Worm (Caenorhabditis elegans) whole organism, early embryonic: ENCODE measurements around the gene famh-161.
"Not testable (repeated sequence)": the region's sequence is repeated elsewhere in the genome, so short reads cannot be mapped to it uniquely, and the experiment has no call there.

Experiments used
- B0310.2 ChIP-seq: sonication (generic microtip); optimal IDR thresholded peaks from 2 replicates; lab custom pipeline; 2016; ENCODE audit warnings: mild to moderate bottlenecking, missing genetic modification characterization, missing compliant biosample characterization
- F13C5.2 ChIP-seq: sonication (generic microtip); optimal IDR thresholded peaks from 2 replicates; lab custom pipeline; 2017; ENCODE audit warnings: mild to moderate bottlenecking, missing genetic modification characterization, inconsistent platforms, missing compliant biosample characterization
- aly-1 ChIP-seq: sonication (generic microtip); optimal IDR thresholded peaks from 2 replicates; lab custom pipeline; 2016; ENCODE audit warnings: missing genetic modification characterization, missing compliant biosample characterization
- ama-1 ChIP-seq: fragments of 150-350 bp; optimal IDR thresholded peaks from 2 replicates; lab custom pipeline; 2014
- ceh-13 ChIP-seq: fragments of 200-800 bp; sonication (Bioruptor generic); optimal IDR thresholded peaks from 2 replicates; lab custom pipeline; 2018; ENCODE audit warnings: mild to moderate bottlenecking, missing genetic modification characterization, missing compliant biosample characterization
- ceh-36 ChIP-seq: sonication (generic microtip); optimal IDR thresholded peaks from 2 replicates; lab custom pipeline; 2016; ENCODE audit warnings: missing genetic modification characterization, inconsistent platforms, missing compliant biosample characterization
- ets-7 ChIP-seq: sonication (generic microtip); optimal IDR thresholded peaks from 2 replicates; lab custom pipeline; 2016; ENCODE audit warnings: missing genotype, missing genetic modification characterization, missing compliant biosample characterization
- flt-1 ChIP-seq: fragments of 200-800 bp; sonication (Bioruptor generic); IDR thresholded peaks from 2 replicates; pipeline ENCODE4 v1.3.6; 2022; ENCODE audit warnings: missing genetic modification characterization, missing compliant biosample characterization
- hmbx-1 ChIP-seq: sonication (generic microtip); optimal IDR thresholded peaks from 2 replicates; lab custom pipeline; 2016; ENCODE audit warnings: mild to moderate bottlenecking, missing genetic modification characterization, missing compliant biosample characterization
- hmg-4 ChIP-seq: fragments of 200-800 bp; sonication (Bioruptor generic); optimal IDR thresholded peaks from 2 replicates; lab custom pipeline; 2018; ENCODE audit warnings: mild to moderate bottlenecking, missing genetic modification characterization, missing compliant biosample characterization
- hnd-1 ChIP-seq: sonication (generic microtip); optimal IDR thresholded peaks from 2 replicates; lab custom pipeline; 2016; ENCODE audit warnings: missing genetic modification characterization, missing compliant biosample characterization
- pes-1 ChIP-seq: fragments of 200-800 bp; sonication (Bioruptor generic); IDR thresholded peaks from 2 replicates; pipeline ENCODE4 v1.3.6; 2022; ENCODE audit warnings: missing genetic modification reagents, missing genetic modification characterization, missing compliant biosample characterization
- scrt-1 ChIP-seq: fragments of 200-800 bp; sonication (Bioruptor generic); IDR thresholded peaks from 2 replicates; pipeline ENCODE4 v1.3.6; 2022; ENCODE audit warnings: missing genetic modification characterization, missing compliant biosample characterization
- sea-1 ChIP-seq: fragments of 200-800 bp; sonication (Bioruptor generic); conservative IDR thresholded peaks from 2 replicates; pipeline ENCODE4 v1.3.6; 2022; ENCODE audit warnings: missing genetic modification characterization, missing compliant biosample characterization
- tbx-11 ChIP-seq: fragments of 200-800 bp; sonication (Bioruptor generic); IDR thresholded peaks from 2 replicates; pipeline ENCODE4 v1.3.6; 2022; ENCODE audit warnings: missing genetic modification characterization, missing compliant biosample characterization
- tbx-37 ChIP-seq: fragments of 200-800 bp; sonication (Bioruptor generic); conservative IDR thresholded peaks from 2 replicates; pipeline ENCODE4 v1.3.6; 2022; ENCODE audit warnings: missing genetic modification reagents, missing genetic modification characterization, missing compliant biosample characterization
- tra-4 ChIP-seq: sonication (generic microtip); optimal IDR thresholded peaks from 2 replicates; lab custom pipeline; 2017; ENCODE audit warnings: missing genetic modification characterization, missing compliant biosample characterization

The famh-161 gene

DNA sequence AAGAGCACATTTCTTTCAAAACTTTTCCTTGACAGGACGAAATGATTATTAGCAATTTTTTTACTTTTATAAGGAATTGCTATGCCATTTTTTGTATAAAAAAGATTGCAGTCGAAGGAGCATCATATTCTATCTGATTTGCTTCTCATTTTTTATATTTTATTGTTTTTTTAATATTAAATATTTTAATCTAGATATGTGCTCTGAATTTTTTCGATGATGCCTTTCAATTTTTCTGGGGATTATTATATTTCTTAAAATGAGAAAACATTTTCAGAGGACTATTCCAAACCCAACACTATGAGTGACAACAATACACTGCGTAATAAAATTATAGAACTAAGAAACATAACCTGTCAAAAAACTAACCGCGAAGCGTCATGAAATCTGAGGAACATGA, 35.0 kb upstream of the famh-161 start, which contains the start of gene F26F2.4:
F26F2.4 (plus strand) TSS at position 301 of the 400 bp plus-strand sequence.
- TF ChIP-seq F13C5.2 (tag; lab: Kevin White, UChicago); pes-1 (GFP tag; lab: Robert Waterston, UW); ceh-13: not testable (repeated sequence)

DNA sequence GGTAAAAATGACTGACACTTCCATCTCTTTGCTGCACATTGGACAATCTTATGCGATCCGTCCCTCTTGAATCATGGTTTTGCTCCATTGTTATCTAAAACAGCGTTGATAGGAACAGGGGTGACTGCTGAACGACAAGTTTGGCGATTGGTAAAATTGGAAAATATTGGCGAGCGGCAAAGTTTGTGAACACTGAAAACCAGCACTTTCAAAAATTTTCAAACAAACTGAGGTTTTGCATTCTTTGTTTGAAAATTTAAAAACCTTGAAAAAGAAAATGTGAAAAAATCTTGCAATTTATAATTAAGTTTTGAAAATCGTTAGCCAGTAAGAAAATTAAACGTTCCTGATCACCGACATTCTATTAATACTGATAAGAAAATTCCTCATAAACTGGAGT, 32.5 kb upstream of the famh-161 start, which contains the start of gene F26F2.3:
F26F2.3 (minus strand) TSS at position 101 of the 400 bp plus-strand sequence.
- TF ChIP-seq tbx-37 (GFP tag; lab: Robert Waterston, UW) (no peak), tra-4 (tag; lab: Kevin White, UChicago) (no peak), aly-1 (tag; lab: Kevin White, UChicago) (no peak), hmbx-1 (tag; lab: Kevin White, UChicago) (no peak), F13C5.2 (tag; lab: Kevin White, UChicago) (no peak), flt-1 (GFP tag; lab: Robert Waterston, UW) (no peak), pes-1 (GFP tag; lab: Robert Waterston, UW) (no peak), hnd-1 (no peak), sea-1 (GFP tag; lab: Robert Waterston, UW) (no peak), ama-1 (lab: Kevin White, UChicago) (no peak), hmg-4 (no peak), tbx-11 (GFP tag; lab: Robert Waterston, UW) (no peak), B0310.2 (tag; lab: Kevin White, UChicago) (no peak), scrt-1 (GFP tag; lab: Robert Waterston, UW) (no peak), ceh-36 (tag; lab: Kevin White, UChicago) (no peak), ets-7 (no peak)

DNA sequence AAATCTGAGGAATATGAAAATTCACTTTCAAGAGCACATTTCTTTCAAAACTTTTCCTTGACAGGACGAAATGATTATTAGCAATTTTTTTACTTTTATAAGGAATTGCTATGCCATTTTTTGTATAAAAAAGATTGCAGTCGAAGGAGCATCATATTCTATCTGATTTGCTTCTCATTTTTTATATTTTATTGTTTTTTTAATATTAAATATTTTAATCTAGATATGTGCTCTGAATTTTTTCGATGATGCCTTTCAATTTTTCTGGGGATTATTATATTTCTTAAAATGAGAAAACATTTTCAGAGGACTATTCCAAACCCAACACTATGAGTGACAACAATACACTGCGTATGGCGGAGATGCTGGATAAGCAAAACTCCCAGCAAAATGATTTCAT, 30.1 kb upstream of the famh-161 start, which contains the start of gene F26F2.13:
F26F2.13 (plus strand) TSS at position 301 of the 400 bp plus-strand sequence.
- TF ChIP-seq ama-1 (lab: Kevin White, UChicago); tbx-11 (GFP tag; lab: Robert Waterston, UW); aly-1 (tag; lab: Kevin White, UChicago): not testable (repeated sequence)

DNA sequence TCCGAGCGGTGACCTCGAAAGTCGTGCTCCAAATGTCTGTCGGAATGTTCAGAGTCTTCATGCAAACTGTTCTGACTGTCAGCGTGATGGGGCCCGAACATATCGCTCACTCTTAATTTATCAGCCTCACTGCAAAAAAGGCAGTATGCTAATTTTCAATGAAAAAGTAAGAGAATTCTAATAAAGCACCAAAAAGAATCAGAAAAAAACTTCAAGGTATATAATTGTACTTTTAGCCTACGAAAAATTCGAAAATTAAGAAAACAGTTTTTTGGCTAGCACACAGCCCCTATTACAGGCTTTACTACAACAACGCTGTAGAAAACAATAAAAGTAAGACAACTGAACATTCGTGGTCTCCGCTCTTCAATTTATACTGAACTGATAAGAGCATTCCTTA, 27.8 kb upstream of the famh-161 start, which contains the start of gene F26F2.1:
F26F2.1 (minus strand) TSS at position 101 of the 400 bp plus-strand sequence.
- no peak for TF ChIP-seq scrt-1 (GFP tag; lab: Robert Waterston, UW)
- TF ChIP-seq sea-1 (GFP tag; lab: Robert Waterston, UW) = no peak
- no peak for TF ChIP-seq ets-7
- no peak for TF ChIP-seq hnd-1
- no peak for TF ChIP-seq tra-4 (tag; lab: Kevin White, UChicago)
- no peak for TF ChIP-seq tbx-37 (GFP tag; lab: Robert Waterston, UW)
- TF ChIP-seq hmbx-1 (tag; lab: Kevin White, UChicago) = no peak
- no peak for TF ChIP-seq flt-1 (GFP tag; lab: Robert Waterston, UW)
- no peak for TF ChIP-seq ceh-36 (tag; lab: Kevin White, UChicago)

DNA sequence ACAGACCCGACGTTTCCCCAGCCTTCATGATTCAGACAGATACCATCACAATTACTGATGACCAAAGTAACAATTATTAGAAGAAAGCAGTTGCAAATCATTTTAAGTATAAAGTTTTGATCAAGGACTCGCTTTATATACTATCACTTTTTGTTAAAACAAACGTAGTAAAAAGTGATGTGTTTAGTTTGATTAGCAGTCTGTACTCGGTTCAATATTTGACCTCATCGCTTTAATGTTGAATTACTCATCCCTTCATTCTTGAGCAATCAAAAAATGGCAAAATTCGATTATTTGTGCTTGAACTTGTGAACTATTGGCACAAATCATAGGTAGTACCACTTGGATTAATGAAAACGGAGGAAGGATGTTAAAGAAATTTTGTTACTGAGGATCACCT, 24.3 kb upstream of the famh-161 start, which contains the start of gene abf-4:
abf-4 (minus strand) TSS at position 101 of the 400 bp plus-strand sequence.
- no peak for TF ChIP-seq F13C5.2 (tag; lab: Kevin White, UChicago)
- no peak for TF ChIP-seq tbx-11 (GFP tag; lab: Robert Waterston, UW)

DNA sequence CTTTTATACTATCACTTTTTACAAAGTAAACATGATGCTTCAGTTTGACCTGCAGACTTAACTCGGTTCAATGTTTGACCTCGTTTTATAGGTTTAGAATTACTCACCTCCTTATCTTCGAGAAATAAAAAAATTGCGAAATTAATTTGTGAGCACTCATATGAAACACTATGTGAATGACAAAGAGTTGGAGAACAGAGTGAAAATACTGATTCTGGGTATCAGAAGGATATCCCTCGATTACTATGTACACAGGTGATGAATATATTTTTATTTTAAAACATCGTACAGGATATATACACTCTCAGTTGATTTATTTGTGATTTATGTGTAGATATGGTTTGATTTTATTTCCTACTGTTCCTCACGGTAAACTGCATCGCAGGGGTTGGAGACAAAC, 22.3 kb upstream of the famh-161 start, which contains the start of gene Y38H6C.23:
Y38H6C.23 (minus strand) TSS at position 101 of the 400 bp plus-strand sequence.
- TF ChIP-seq F13C5.2 (tag; lab: Kevin White, UChicago) (no peak), aly-1 (tag; lab: Kevin White, UChicago) (no peak), ama-1 (lab: Kevin White, UChicago) (no peak), ceh-13 (no peak), hnd-1 (no peak), sea-1 (GFP tag; lab: Robert Waterston, UW) (no peak), hmbx-1 (tag; lab: Kevin White, UChicago) (no peak), tra-4 (tag; lab: Kevin White, UChicago) (no peak), tbx-37 (GFP tag; lab: Robert Waterston, UW) (no peak), ceh-36 (tag; lab: Kevin White, UChicago) (no peak), tbx-11 (GFP tag; lab: Robert Waterston, UW) (no peak), ets-7 (no peak), flt-1 (GFP tag; lab: Robert Waterston, UW) (no peak), B0310.2 (tag; lab: Kevin White, UChicago) (no peak), hmg-4 (no peak), pes-1 (GFP tag; lab: Robert Waterston, UW) (no peak), scrt-1 (GFP tag; lab: Robert Waterston, UW) (no peak)

DNA sequence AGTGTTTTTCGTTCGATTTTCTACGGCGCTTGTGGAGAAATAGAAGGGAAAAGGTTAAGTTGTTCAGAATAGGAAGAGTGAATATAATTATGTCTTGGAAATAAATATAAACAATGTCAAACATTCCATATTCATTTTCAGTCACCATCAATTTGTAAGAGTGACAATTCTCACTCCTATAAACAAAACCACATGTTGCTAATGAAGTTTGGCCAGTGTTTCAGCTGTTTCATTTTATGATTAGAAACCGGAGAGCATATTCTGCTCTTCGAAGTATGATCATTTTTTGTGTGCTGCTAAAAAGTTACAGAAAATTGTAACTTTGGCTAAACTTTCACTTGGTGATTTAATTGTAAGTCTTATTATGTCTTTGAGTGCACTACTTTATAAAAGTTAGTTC, 21.1 kb upstream of the famh-161 start, which contains the start of gene Y38H6C.21:
Y38H6C.21 (minus strand) TSS at position 148 of the 400 bp plus-strand sequence.
- no peak for TF ChIP-seq scrt-1 (GFP tag; lab: Robert Waterston, UW)
- no peak for TF ChIP-seq ceh-13
- no peak for TF ChIP-seq ama-1 (lab: Kevin White, UChicago)

DNA sequence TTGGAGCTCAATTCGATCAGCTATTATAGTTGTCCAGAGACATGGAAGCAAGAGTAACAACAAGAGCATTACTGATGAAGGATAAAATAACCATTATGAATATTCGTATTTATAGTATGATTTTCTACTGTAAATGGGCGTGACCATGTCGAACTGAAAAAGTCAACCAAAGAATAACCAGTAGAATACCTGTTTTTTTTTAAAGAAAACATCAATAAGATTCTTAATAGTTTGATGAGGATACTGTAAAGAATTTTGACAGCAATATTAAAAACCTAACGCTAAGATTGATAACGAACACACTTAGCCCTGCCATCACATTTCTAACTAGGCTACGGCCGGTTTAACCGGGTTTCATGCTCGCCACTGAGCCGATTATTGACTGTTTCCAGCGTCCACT, 19.0 kb upstream of the famh-161 start, which contains the start of gene vmo-1:
vmo-1 (minus strand) TSS at position 101 of the 400 bp plus-strand sequence.
- TF ChIP-seq ama-1 (lab: Kevin White, UChicago) (no peak), ets-7 (no peak), F13C5.2 (tag; lab: Kevin White, UChicago) (no peak), hnd-1 (no peak), ceh-36 (tag; lab: Kevin White, UChicago) (no peak), pes-1 (GFP tag; lab: Robert Waterston, UW) (no peak), hmg-4 (no peak), ceh-13 (no peak), B0310.2 (tag; lab: Kevin White, UChicago) (no peak), tbx-37 (GFP tag; lab: Robert Waterston, UW) (no peak), aly-1 (tag; lab: Kevin White, UChicago) (no peak)
